Fruit fly (Drosophila melanogaster): ENCODE results near the gene ed.
A peak's percentile ranks its signal among the peaks of the same experiment; 100 is the strongest.

Gene ed

dm6 chr2L:4093728-4094324 lies 62.6 kb downstream of the ed start (continued):
- TF ChIP-seq sisA (GFP tag; IDR thresholded peaks at IDR 0.05) (peak; percentile 83), schlank (tag; optimal IDR thresholded peaks at IDR 0.05) (no peak), danr (GFP tag; IDR thresholded peaks at IDR 0.05) (peak; percentile 66), gsb-n (tag; optimal IDR thresholded peaks at IDR 0.05) (peak; percentile 63), CG11695 (GFP tag; IDR thresholded peaks at IDR 0.05) (peak; percentile 79), cad (GFP tag; optimal IDR thresholded peaks at IDR 0.05) (no peak), Dll (GFP tag; IDR thresholded peaks at IDR 0.05; ENCODE audit: partially characterized antibody) (no peak), CG9609 (GFP tag; optimal IDR thresholded peaks at IDR 0.05) (peak; percentile 75), az2 (GFP tag; optimal IDR thresholded peaks at IDR 0.05) (peak; percentile 76), CG8359 (GFP tag; optimal IDR thresholded peaks at IDR 0.05; ENCODE audit: borderline replicate concordance) (no peak), CG2875 (GFP tag; optimal IDR thresholded peaks at IDR 0.05) (peak; percentile 69), Dbx (GFP tag; IDR thresholded peaks at IDR 0.05) (peak; percentile 77), p53 (GFP tag; optimal IDR thresholded peaks at IDR 0.05) (no peak), unc-4 (GFP tag; IDR thresholded peaks at IDR 0.05; ENCODE audit: partially characterized antibody) (no peak), CG1832 (GFP tag; optimal IDR thresholded peaks at IDR 0.05) (no peak), Poxn (GFP tag; IDR thresholded peaks at IDR 0.05) (no peak), CG9215 (GFP tag; IDR thresholded peaks at IDR 0.05) (peak; percentile 48), fu2 (GFP tag; optimal IDR thresholded peaks at IDR 0.05) (peak; percentile 53), wek (GFP tag; optimal IDR thresholded peaks at IDR 0.05) (no peak), zf30C (GFP tag; optimal IDR thresholded peaks at IDR 0.05) (no peak), ash1 (GFP tag; optimal IDR thresholded peaks at IDR 0.05) (no peak), en (GFP tag; optimal IDR thresholded peaks at IDR 0.05) (peak; percentile 45), CG15601 (tag; optimal IDR thresholded peaks at IDR 0.05) (peak; percentile 56), klu (GFP tag; IDR thresholded peaks at IDR 0.05) (0 out of 2 replicates have a peak, but pooled peaks have one; percentile 53), Nf-YC (tag; optimal IDR thresholded peaks at IDR 0.05) (no peak), sim (GFP tag; IDR thresholded peaks at IDR 0.05) (0 out of 2 replicates have a peak, but pooled peaks have one; percentile 44), CG14050 (GFP tag; IDR thresholded peaks at IDR 0.05) (peak; percentile 66; the same call in 2 of the 3 replicates), Taf1 (GFP tag; IDR thresholded peaks at IDR 0.05) (peak; percentile 59; the same call in 1 of the 2 replicates), CG31224 (GFP tag; IDR thresholded peaks at IDR 0.05) (peak; percentile 64), Spps (tag; optimal IDR thresholded peaks at IDR 0.05) (peak; percentile 60), H15 (GFP tag; IDR thresholded peaks at IDR 0.05) (peak; percentile 63; the same call in 2 of the 3 replicates), CG4282 (GFP tag; optimal IDR thresholded peaks at IDR 0.05) (peak; percentile 55), CG1233 (GFP tag; optimal IDR thresholded peaks at IDR 0.05) (peak; percentile 60), disco-r (GFP tag; optimal IDR thresholded peaks at IDR 0.05) (peak; percentile 51), Tbp (GFP tag; optimal IDR thresholded peaks at IDR 0.05) (no peak), CG3163 (GFP tag; optimal IDR thresholded peaks at IDR 0.05) (peak; percentile 4), CG8765 (GFP tag; IDR thresholded peaks at IDR 0.05) (no peak), CG17186 (GFP tag; optimal IDR thresholded peaks at IDR 0.05) (peak; percentile 23), bab2 (GFP tag; optimal IDR thresholded peaks at IDR 0.05) (peak; percentile 61), CG32772 (GFP tag; IDR thresholded peaks at IDR 0.05) (peak; percentile 85), exex (tag; optimal IDR thresholded peaks at IDR 0.05) (no peak), prd (optimal IDR thresholded peaks at IDR 0.05) (no peak), prd (GFP tag; IDR thresholded peaks at IDR 0.05) (peak; percentile 83), CG6689 (GFP tag; IDR thresholded peaks at IDR 0.05) (peak; percentile 80), CG12391 (tag; optimal IDR thresholded peaks at IDR 0.05) (peak; percentile 79), CG18599 (GFP tag; optimal IDR thresholded peaks at IDR 0.05) (peak; percentile 83), Bdp1 (GFP tag; optimal IDR thresholded peaks at IDR 0.05) (peak; percentile 51), tll (GFP tag; optimal IDR thresholded peaks at IDR 0.05) (no peak), Atf-2 (GFP tag; optimal IDR thresholded peaks at IDR 0.05) (peak; percentile 78), Blimp-1 (GFP tag; optimal IDR thresholded peaks at IDR 0.05) (peak; percentile 76)
